Worm (Caenorhabditis elegans) whole organism, midembryonic: ENCODE results near the gene ZK945.8.

ENCODE experiments used
- T22C8.4 ChIP-seq: fragments of 200-800 bp; sonication (Bioruptor generic); IDR thresholded peaks from 2 replicates; pipeline ENCODE4 v1.3.6; 2022; ENCODE audit warnings: missing genetic modification characterization, missing compliant biosample characterization
- tab-1 ChIP-seq: fragments of 200-800 bp; sonication (Bioruptor generic); IDR thresholded peaks from 2 replicates; pipeline ENCODE4 v1.3.6; 2022; ENCODE audit warnings: missing genetic modification characterization, missing compliant biosample characterization
- ztf-29 ChIP-seq: fragments of 200-800 bp; sonication (Bioruptor generic); IDR thresholded peaks from 2 replicates; pipeline ENCODE4 v1.3.6; 2022; ENCODE audit warnings: missing genetic modification reagents, missing genetic modification characterization, missing compliant biosample characterization

DNA sequence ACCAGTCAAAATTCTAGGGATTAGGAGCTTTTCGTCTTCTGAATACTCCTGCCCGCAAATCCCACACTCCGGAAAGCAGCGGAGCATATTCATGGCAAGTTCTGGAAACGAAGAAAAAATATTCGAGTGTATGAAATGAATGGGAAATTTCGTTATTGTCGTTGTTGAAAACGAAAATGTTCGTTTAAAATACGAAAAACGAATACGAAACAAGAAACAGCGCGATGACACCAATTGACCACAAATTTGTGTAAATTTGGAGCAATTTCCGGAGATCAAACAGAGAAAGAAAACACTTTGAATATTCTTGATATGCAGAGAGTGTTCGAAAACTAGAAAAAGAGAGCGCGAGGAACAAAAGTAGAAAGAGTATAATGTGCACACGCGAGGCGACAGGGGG lies 2.8 kb upstream of the ZK945.8 start, which contains the start of gene ZK945.4:
- TF ChIP-seq tab-1 (GFP tag; lab: Robert Waterston, UW) (no peak), ztf-29 (GFP tag; lab: Robert Waterston, UW) (no peak), T22C8.4 (GFP tag; lab: Robert Waterston, UW) (no peak)
